Worm (Caenorhabditis elegans) whole organism, L3 larva: Measurements from ENCODE around the gene Y82E9BR.18.

ENCODE experiments used
- lin-39 ChIP-seq: fragments of 150-350 bp; optimal IDR thresholded peaks from 2 replicates; lab custom pipeline; 2018; ENCODE audit warnings: missing biosample characterization, missing genetic modification reagents, missing genetic modification characterization
- pha-4 ChIP-seq: fragments of 150-350 bp; optimal IDR thresholded peaks from 2 replicates; lab custom pipeline; 2014; ENCODE audit warnings: missing biosample characterization, missing genetic modification reagents, missing genetic modification characterization

ce11 chrIII:1439609-1440008 lies 43.7 kb downstream of the Y82E9BR.18 start:
- TF ChIP-seq pha-4, result no peak
- TF ChIP-seq lin-39 (tag; lab: Kevin White, UChicago), result no peak
